Fruit fly (Drosophila melanogaster) whole organism: ENCODE measurements around the gene CG42583.
"Not testable (repeated sequence)": the region's sequence is repeated elsewhere in the genome, so short reads cannot be mapped to it uniquely, and the experiment has no call there.

Source experiments
- CG8478 ChIP-seq: fragments of >200 bp; optimal IDR thresholded peaks from 2 replicates; lab custom pipeline; 2018; ENCODE audit warnings: inconsistent platforms
- Dll ChIP-seq: fragments of >200 bp; optimal IDR thresholded peaks from 2 replicates; lab custom pipeline; 2017
- EcR ChIP-seq, 2 experiments: fragments of >200 bp; optimal IDR thresholded peaks; 2 replicates each; lab custom pipeline; 2017; ENCODE audit warnings: missing biosample characterization in 2 of 2, missing genetic modification characterization in 2 of 2, missing genetic modification reagents in 2 of 2
- pan ChIP-seq: fragments of >200 bp; optimal IDR thresholded peaks from 2 replicates; lab custom pipeline; 2017
- psq ChIP-seq: fragments of >200 bp; optimal IDR thresholded peaks from 2 replicates; lab custom pipeline; 2017
- usp ChIP-seq: fragments of >200 bp; optimal IDR thresholded peaks from 2 replicates; lab custom pipeline; 2017; ENCODE audit warnings: missing biosample characterization, missing genetic modification characterization, mixed read lengths

CG42583 gene

dm6 chrX:20139493-20139892 is at the start of gene CG42583:
Gene CG42583, plus strand, starts transcription at chrX:20139793.
- no peak for TF ChIP-seq psq
- no peak for TF ChIP-seq CG8478
- no peak for TF ChIP-seq usp (GFP tag; lab: Kevin White, UChicago)
- TF ChIP-seq Dll = no peak
- TF ChIP-seq EcR (GFP tag; optimal IDR thresholded peaks at IDR 0.05; lab: Kevin White, UChicago) = no peak
- TF ChIP-seq pan (lab: Kevin White, UChicago) = no peak

dm6 chrX:20092308-20092707 is 47.3 kb upstream of the CG42583 start, which contains the start of gene fd19B:
Gene fd19B, minus strand, starts transcription at chrX:20092408.
- TF ChIP-seq EcR (GFP tag; optimal IDR thresholded peaks at IDR 0.05; lab: Kevin White, UChicago) = no peak

dm6 chrX:20094098-20094497 is 45.5 kb upstream of the CG42583 start, which contains the start of gene Or19b:
Gene Or19b, plus strand, starts transcription at chrX:20094398.
- not testable (repeated sequence) for TF ChIP-seq usp (GFP tag; lab: Kevin White, UChicago); Dll; pan (lab: Kevin White, UChicago)

- TF ChIP-seq CG8478; pan (lab: Kevin White, UChicago); usp (GFP tag; lab: Kevin White, UChicago): not testable (repeated sequence)
These were observed 43.2 kb upstream of the CG42583 start, which contains the start of gene CG42581 for dm6 chrX:20096374-20096773. Gene CG42581, minus strand, starts transcription at chrX:20096474.

- no peak for TF ChIP-seq usp (GFP tag; lab: Kevin White, UChicago)
- no peak for TF ChIP-seq EcR (GFP tag; optimal IDR thresholded peaks at IDR 0.05; lab: Kevin White, UChicago)
- TF ChIP-seq CG8478 = no peak
- TF ChIP-seq psq = no peak
- no peak for TF ChIP-seq pan (lab: Kevin White, UChicago)
- no peak for TF ChIP-seq Dll
These were observed 34.6 kb upstream of the CG42583 start for dm6 chrX:20104987-20105386.

- TF ChIP-seq Dll (no peak), EcR (GFP tag; optimal IDR thresholded peaks at IDR 0.05; lab: Kevin White, UChicago) (no peak), pan (lab: Kevin White, UChicago) (no peak), psq (no peak), CG8478 (no peak), usp (GFP tag; lab: Kevin White, UChicago) (no peak)
These were observed 29.1 kb upstream of the CG42583 start, which contains the start of gene karr for dm6 chrX:20110475-20110874. Gene karr, minus strand, starts transcription at chrX:20110575.

dm6 chrX:20122153-20122552 is 17.4 kb upstream of the CG42583 start, which contains the start of gene CG34331:
Gene CG34331, plus strand, starts transcription at chrX:20122453.
- no peak for TF ChIP-seq usp (GFP tag; lab: Kevin White, UChicago)
- TF ChIP-seq EcR (GFP tag; optimal IDR thresholded peaks at IDR 0.05; lab: Kevin White, UChicago) = no peak
- TF ChIP-seq CG8478 = no peak
- TF ChIP-seq pan (lab: Kevin White, UChicago) = no peak
- TF ChIP-seq psq = no peak

- TF ChIP-seq psq = no peak
- TF ChIP-seq usp (GFP tag; lab: Kevin White, UChicago) = no peak
- TF ChIP-seq CG8478 = no peak
- TF ChIP-seq Dll = no peak
- no peak for TF ChIP-seq EcR (GFP tag; optimal IDR thresholded peaks at IDR 0.05; lab: Kevin White, UChicago)
- no peak for TF ChIP-seq pan (lab: Kevin White, UChicago)
These were observed 10.0 kb upstream of the CG42583 start for dm6 chrX:20129554-20129953.

- no peak for TF ChIP-seq CG8478
- TF ChIP-seq EcR (GFP tag; optimal IDR thresholded peaks at IDR 0.05; lab: Kevin White, UChicago) = no peak
- TF ChIP-seq pan (lab: Kevin White, UChicago) = no peak
- TF ChIP-seq Dll = no peak
- no peak for TF ChIP-seq usp (GFP tag; lab: Kevin White, UChicago)
These were observed 9.1 kb upstream of the CG42583 start for dm6 chrX:20130486-20130885.

- TF ChIP-seq Dll (no peak), pan (lab: Kevin White, UChicago) (no peak), CG8478 (no peak), usp (GFP tag; lab: Kevin White, UChicago) (no peak), EcR (GFP tag; optimal IDR thresholded peaks at IDR 0.05; lab: Kevin White, UChicago) (no peak)
These were observed 6.2 kb upstream of the CG42583 start, which contains the start of gene CG15322 for dm6 chrX:20133432-20133831. Gene CG15322, plus strand, starts transcription at chrX:20133579.

dm6 chrX:20140710-20141109 is 1.1 kb downstream of the CG42583 start, which contains the start of gene CG34332:
Gene CG34332, plus strand, starts transcription at chrX:20141010.
- TF ChIP-seq EcR (GFP tag; optimal IDR thresholded peaks at IDR 0.05; lab: Kevin White, UChicago) (no peak), usp (GFP tag; lab: Kevin White, UChicago) (no peak), pan (lab: Kevin White, UChicago) (no peak), CG8478 (no peak), Dll (no peak), psq (no peak)

- not testable (repeated sequence) for TF ChIP-seq pan (lab: Kevin White, UChicago); EcR (GFP tag; optimal IDR thresholded peaks at IDR 0.05; lab: Kevin White, UChicago); Dll
These were observed 3.5 kb downstream of the CG42583 start, which contains the start of gene Or19a for dm6 chrX:20143088-20143487. Gene Or19a, minus strand, starts transcription at chrX:20143188.

- TF ChIP-seq CG8478 = no peak
- no peak for TF ChIP-seq pan (lab: Kevin White, UChicago)
- no peak for TF ChIP-seq psq
- no peak for TF ChIP-seq EcR (GFP tag; optimal IDR thresholded peaks at IDR 0.05; lab: Kevin White, UChicago)
- no peak for TF ChIP-seq Dll
- TF ChIP-seq usp (GFP tag; lab: Kevin White, UChicago) = no peak
These were observed 8.1 kb downstream of the CG42583 start, which contains the start of gene aspr for dm6 chrX:20147693-20148174. Gene aspr, plus strand, starts transcription at chrX:20148124.
